Worm (Caenorhabditis elegans) whole organism, L3 larva: Measurements from ENCODE around the gene ZK809.5.
A peak's percentile ranks its signal among the peaks of the same experiment; 100 is the strongest.

ENCODE experiments used
- R02D3.7 ChIP-seq: fragments of 150-350 bp; optimal IDR thresholded peaks from 2 replicates; lab custom pipeline; 2014; ENCODE audit warnings: missing biosample characterization, missing genetic modification characterization
- ceh-16 ChIP-seq: sonication (generic microtip); optimal IDR thresholded peaks from 2 replicates; lab custom pipeline; 2017; ENCODE audit warnings: missing biosample characterization, missing genetic modification characterization
- elt-1 ChIP-seq: fragments of 150-350 bp; optimal IDR thresholded peaks from 2 replicates; lab custom pipeline; 2014; ENCODE audit warnings: missing biosample characterization, missing genetic modification characterization
- elt-2 ChIP-seq: sonication (generic microtip); optimal IDR thresholded peaks from 2 replicates; lab custom pipeline; 2016; ENCODE audit warnings: missing genetic modification reagents, mild to moderate bottlenecking, missing genetic modification characterization, missing compliant biosample characterization
- hmg-11 ChIP-seq: sonication (generic microtip); optimal IDR thresholded peaks from 2 replicates; lab custom pipeline; 2016; ENCODE audit warnings: missing genetic modification characterization, missing compliant biosample characterization
- jun-1 ChIP-seq: fragments of 150-350 bp; optimal IDR thresholded peaks from 2 replicates; lab custom pipeline; 2014; ENCODE audit warnings: missing biosample characterization, missing genetic modification reagents, missing genetic modification characterization
- lsy-12 ChIP-seq: sonication (generic microtip); optimal IDR thresholded peaks from 2 replicates; lab custom pipeline; 2016; ENCODE audit warnings: mild to moderate bottlenecking, missing genetic modification characterization, missing compliant biosample characterization
- mml-1 ChIP-seq: fragments of 150-350 bp; sonication (generic microtip); optimal IDR thresholded peaks from 3 replicates; lab custom pipeline; 2014; ENCODE audit warnings: missing biosample characterization, missing genetic modification characterization
- nfya-1 ChIP-seq: sonication (generic microtip); optimal IDR thresholded peaks from 2 replicates; lab custom pipeline; 2017; ENCODE audit warnings: missing genetic modification characterization, mild to moderate bottlenecking, missing compliant biosample characterization, antibody characterized with exemption, moderate library complexity; ENCODE audit not compliant: insufficient read depth
- nhr-11 ChIP-seq: fragments of 150-350 bp; optimal IDR thresholded peaks from 2 replicates; lab custom pipeline; 2014; ENCODE audit warnings: missing biosample characterization, missing genetic modification characterization
- nhr-25 ChIP-seq: sonication (generic microtip); optimal IDR thresholded peaks from 2 replicates; lab custom pipeline; 2017; ENCODE audit warnings: missing biosample characterization, missing genetic modification characterization
- nhr-28 ChIP-seq: fragments of 150-350 bp; optimal IDR thresholded peaks from 2 replicates; lab custom pipeline; 2014; ENCODE audit warnings: missing biosample characterization, missing genetic modification characterization
- nhr-67 ChIP-seq: fragments of 150-350 bp; optimal IDR thresholded peaks from 2 replicates; lab custom pipeline; 2014; ENCODE audit warnings: missing biosample characterization, missing genetic modification characterization
- nhr-77 ChIP-seq: fragments of 150-350 bp; optimal IDR thresholded peaks from 2 replicates; lab custom pipeline; 2014; ENCODE audit warnings: missing biosample characterization, missing genetic modification characterization
- pha-4 ChIP-seq: fragments of 150-350 bp; optimal IDR thresholded peaks from 2 replicates; lab custom pipeline; 2014; ENCODE audit warnings: missing biosample characterization, missing genetic modification reagents, missing genetic modification characterization
- pqm-1 ChIP-seq: fragments of 150-350 bp; optimal IDR thresholded peaks from 2 replicates; lab custom pipeline; 2017; ENCODE audit warnings: missing biosample characterization, missing genetic modification characterization, inconsistent platforms
- snpc-4 ChIP-seq: fragments of 150-350 bp; optimal IDR thresholded peaks from 2 replicates; lab custom pipeline; 2014; ENCODE audit warnings: missing biosample characterization, missing genetic modification characterization
- tbx-2 ChIP-seq: sonication (generic microtip); optimal IDR thresholded peaks from 2 replicates; lab custom pipeline; 2016; ENCODE audit warnings: mild to moderate bottlenecking, missing genetic modification characterization, missing compliant biosample characterization
- unc-39 ChIP-seq: sonication (generic microtip); optimal IDR thresholded peaks from 4 replicates; lab custom pipeline; 2017; ENCODE audit warnings: missing biosample characterization, missing genetic modification characterization
- ztf-11 ChIP-seq: fragments of 150-350 bp; optimal IDR thresholded peaks from 2 replicates; lab custom pipeline; 2014; ENCODE audit warnings: missing biosample characterization, missing genetic modification characterization

ZK809.5 gene

ce11 chrIV:11656144-11656780 is at the start of gene ZK809.5:
Gene ZK809.5 (plus strand): TSS chrIV:11656730.
- TF ChIP-seq nfya-1 (tag; lab: Kevin White, UChicago) (peak; percentile 20), hmg-11 (peak; percentile 34), nhr-67 (tag; lab: Kevin White, UChicago) (no peak)

ce11 chrIV:11620909-11621308 is 35.6 kb upstream of the ZK809.5 start, which contains the start of gene dsl-5:
Gene dsl-5 (minus strand): TSS chrIV:11621009.
- TF ChIP-seq jun-1 (tag; lab: Kevin White, UChicago) (no peak), nhr-25 (tag; lab: Kevin White, UChicago) (peak; percentile 12)

- TF ChIP-seq ceh-16 (tag; lab: Kevin White, UChicago): no peak
- TF ChIP-seq pha-4: peak; percentile 36
Observed at ce11 chrIV:11622336-11622735, 34.2 kb upstream of the ZK809.5 start.

ce11 chrIV:11623060-11623459 is 33.5 kb upstream of the ZK809.5 start, which contains the start of gene lys-4:
Gene lys-4 (minus strand): TSS chrIV:11623174.
- TF ChIP-seq elt-2 (tag; lab: Kevin White, UChicago): peak; percentile 82
- no peak for TF ChIP-seq nhr-25 (tag; lab: Kevin White, UChicago)
- no peak for TF ChIP-seq pha-4
- TF ChIP-seq ceh-16 (tag; lab: Kevin White, UChicago): no peak
- TF ChIP-seq unc-39 (tag; lab: Kevin White, UChicago): no peak
- TF ChIP-seq nhr-77 (tag; lab: Kevin White, UChicago): no peak
- no peak for TF ChIP-seq mml-1 (tag; lab: Kevin White, UChicago)
- TF ChIP-seq lsy-12: no peak
- peak; percentile 75 for TF ChIP-seq pqm-1
- no peak for TF ChIP-seq snpc-4 (tag; lab: Kevin White, UChicago)
- no peak for TF ChIP-seq nfya-1 (tag; lab: Kevin White, UChicago)
- no peak for TF ChIP-seq jun-1 (tag; lab: Kevin White, UChicago)

ce11 chrIV:11623759-11624287 is 32.7 kb upstream of the ZK809.5 start:
- TF ChIP-seq elt-1 (tag; lab: Kevin White, UChicago): no peak
- TF ChIP-seq elt-2 (tag; lab: Kevin White, UChicago): peak; percentile 77
- no peak for TF ChIP-seq ztf-11
- TF ChIP-seq pqm-1: peak; percentile 74
- peak; percentile 13 for TF ChIP-seq pha-4
- no peak for TF ChIP-seq nhr-28 (tag; lab: Kevin White, UChicago)

- TF ChIP-seq ceh-16 (tag; lab: Kevin White, UChicago) (no peak), elt-2 (tag; lab: Kevin White, UChicago) (peak; percentile 7), R02D3.7 (tag; lab: Kevin White, UChicago) (no peak)
Observed at ce11 chrIV:11625482-11625881, 31.0 kb upstream of the ZK809.5 start, which contains the start of gene lys-5. Gene lys-5 (minus strand): TSS chrIV:11625582.

- TF ChIP-seq elt-2 (tag; lab: Kevin White, UChicago) (peak; percentile 7), pqm-1 (peak; percentile 29), ceh-16 (tag; lab: Kevin White, UChicago) (no peak)
Observed at ce11 chrIV:11627847-11628246, 28.7 kb upstream of the ZK809.5 start, which contains the start of gene lys-6. Gene lys-6 (minus strand): TSS chrIV:11627947.

ce11 chrIV:11631750-11632149 is 24.8 kb upstream of the ZK809.5 start, which contains the start of gene F58B3.4:
Gene F58B3.4 (minus strand): TSS chrIV:11631850.
- TF ChIP-seq nhr-77 (tag; lab: Kevin White, UChicago) (no peak), tbx-2 (tag; lab: Kevin White, UChicago) (no peak), nhr-11 (tag; lab: Kevin White, UChicago) (no peak)
